Worm (Caenorhabditis elegans) whole organism, late embryonic: ENCODE measurements around the gene mnp-1.
"Not testable (repeated sequence)": the region's sequence is repeated elsewhere in the genome, so short reads cannot be mapped to it uniquely, and the experiment has no call there.

Experiments
- F13H6.1 ChIP-seq: sonication (generic microtip); optimal IDR thresholded peaks from 2 replicates; lab custom pipeline; 2016; ENCODE audit warnings: missing genetic modification characterization, missing compliant biosample characterization
- ahr-1 ChIP-seq: sonication (generic microtip); optimal IDR thresholded peaks from 2 replicates; lab custom pipeline; 2016; ENCODE audit warnings: missing genetic modification characterization, missing compliant biosample characterization
- ama-1 ChIP-seq: fragments of 150-350 bp; optimal IDR thresholded peaks from 2 replicates; lab custom pipeline; 2014
- ceh-34 ChIP-seq: sonication (generic microtip); optimal IDR thresholded peaks from 2 replicates; lab custom pipeline; 2016; ENCODE audit warnings: mild to moderate bottlenecking, missing genetic modification characterization, missing compliant biosample characterization
- lim-6 ChIP-seq: sonication (generic microtip); optimal IDR thresholded peaks from 2 replicates; lab custom pipeline; 2016; ENCODE audit warnings: missing genetic modification characterization, missing compliant biosample characterization
- nfya-1 ChIP-seq: sonication (generic microtip); optimal IDR thresholded peaks from 2 replicates; lab custom pipeline; 2017; ENCODE audit warnings: missing genetic modification characterization, mild to moderate bottlenecking, missing compliant biosample characterization, antibody characterized with exemption, moderate library complexity
- nhr-11 ChIP-seq: fragments of 150-350 bp; optimal IDR thresholded peaks from 2 replicates; lab custom pipeline; 2014; ENCODE audit warnings: missing biosample characterization, missing genetic modification characterization
- pat-9 ChIP-seq: fragments of 200-800 bp; sonication (Bioruptor generic); optimal IDR thresholded peaks from 2 replicates; lab custom pipeline; 2018; ENCODE audit warnings: mild to moderate bottlenecking, missing genetic modification characterization, moderate library complexity, missing compliant biosample characterization
- pha-2 ChIP-seq: sonication (generic microtip); optimal IDR thresholded peaks from 2 replicates; lab custom pipeline; 2017; ENCODE audit warnings: mild to moderate bottlenecking, missing genetic modification characterization, missing compliant biosample characterization
- pha-4 ChIP-seq: fragments of 150-350 bp; optimal IDR thresholded peaks from 2 replicates; lab custom pipeline; 2018; ENCODE audit warnings: missing biosample characterization, missing genetic modification reagents, missing genetic modification characterization
- pqm-1 ChIP-seq: sonication (generic microtip); optimal IDR thresholded peaks from 2 replicates; lab custom pipeline; 2016; ENCODE audit warnings: missing genetic modification characterization, missing compliant biosample characterization
- tbx-2 ChIP-seq: sonication (generic microtip); optimal IDR thresholded peaks from 2 replicates; lab custom pipeline; 2016; ENCODE audit warnings: missing genetic modification characterization, missing compliant biosample characterization

DNA sequence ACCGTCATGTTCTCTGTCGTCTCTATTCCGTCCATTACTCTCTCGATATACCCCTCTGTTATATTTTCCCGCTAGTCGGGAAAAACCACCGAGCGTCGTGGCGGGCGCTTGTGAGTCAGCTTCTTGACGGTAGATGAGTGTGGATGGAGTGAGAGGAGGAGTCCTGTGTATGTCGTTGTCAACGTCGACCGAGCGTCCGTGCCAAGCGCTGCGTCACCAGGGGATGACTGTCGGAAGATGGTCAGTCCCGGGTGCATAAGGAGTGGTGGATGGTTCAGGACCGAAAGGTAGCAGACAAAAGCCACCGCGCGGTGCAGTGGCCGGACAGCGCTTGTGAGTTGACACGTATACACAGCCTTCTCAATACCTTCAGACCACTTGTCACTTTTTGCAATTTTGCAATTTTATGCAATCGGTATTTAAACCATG, 13.0 kb downstream of the mnp-1 start:
- TF ChIP-seq ceh-34 (peak; percentile 59), ahr-1 (tag; lab: Kevin White, UChicago) (peak; percentile 35), pha-2 (tag; lab: Kevin White, UChicago) (peak; percentile 69), pqm-1 (tag; lab: Kevin White, UChicago) (peak; percentile 15), tbx-2 (tag; lab: Kevin White, UChicago) (peak; percentile 61), nfya-1 (tag; lab: Kevin White, UChicago) (peak; percentile 26), F13H6.1 (tag; lab: Kevin White, UChicago) (peak; percentile 31), lim-6 (tag; lab: Kevin White, UChicago) (peak; percentile 22), pat-9 (peak; percentile 56)
- not testable (repeated sequence) for TF ChIP-seq pha-4 (tag; lab: Kevin White, UChicago); nhr-11; ama-1 (lab: Kevin White, UChicago)
